Fruit fly (Drosophila melanogaster) Kc167 (cell line): ENCODE measurements around the gene CG15021.

ENCODE experiments used
- Myc ChIP-seq: fragments of >200 bp; optimal IDR thresholded peaks from 2 replicates; lab custom pipeline; 2017; ENCODE audit warnings: missing external identifiers
- Sin3A ChIP-seq: fragments of >200 bp; optimal IDR thresholded peaks from 2 replicates; lab custom pipeline; 2018; ENCODE audit warnings: missing external identifiers
- h ChIP-seq: fragments of >200 bp; optimal IDR thresholded peaks from 3 replicates; lab custom pipeline; 2018; ENCODE audit warnings: missing external identifiers
- insv ChIP-seq: fragments of >200 bp; optimal IDR thresholded peaks from 3 replicates; lab custom pipeline; 2018; ENCODE audit warnings: missing external identifiers
- psq ChIP-seq: fragments of >200 bp; optimal IDR thresholded peaks from 2 replicates; lab custom pipeline; 2017; ENCODE audit warnings: missing external identifiers
- ttk ChIP-seq: sonication (Bioruptor generic); optimal IDR thresholded peaks from 2 replicates; lab custom pipeline; 2017; ENCODE audit warnings: missing external identifiers

Gene CG15021

dm6 chr3L:4447229-4447628 lies 10.7 kb downstream of the CG15021 start:
- TF ChIP-seq Myc (lab: Kevin White, UChicago): no peak
- TF ChIP-seq insv: no peak
- no peak for TF ChIP-seq psq (lab: Kevin White, UChicago)
- TF ChIP-seq Sin3A (lab: Kevin White, UChicago): no peak
- no peak for TF ChIP-seq ttk (lab: Kevin White, UChicago)
- TF ChIP-seq h (lab: Kevin White, UChicago): no peak

DNA sequence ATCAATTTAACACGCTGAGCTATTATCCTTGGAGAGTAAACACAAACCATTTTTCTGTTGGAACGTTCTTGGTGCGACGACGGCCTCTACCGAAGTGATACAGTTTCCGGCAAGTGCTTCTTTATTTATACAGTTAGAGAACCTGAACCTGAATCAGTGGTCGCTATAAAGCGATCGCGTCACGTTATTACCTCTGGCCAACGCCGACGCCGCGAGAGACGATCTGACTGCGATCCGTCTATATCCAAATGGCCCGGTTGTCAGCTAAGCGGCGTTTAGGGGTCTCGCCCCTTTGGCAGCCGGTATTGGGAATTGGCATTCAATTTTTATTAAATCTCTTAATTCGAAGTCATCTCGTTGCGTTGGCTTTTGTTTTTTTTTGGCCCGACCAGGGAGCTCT lies 21.5 kb downstream of the CG15021 start, which contains the start of gene CG11345:
TSS of gene CG11345 (minus strand) at position 101 of the 400 bp plus-strand sequence.
- TF ChIP-seq ttk (lab: Kevin White, UChicago): no peak

DNA sequence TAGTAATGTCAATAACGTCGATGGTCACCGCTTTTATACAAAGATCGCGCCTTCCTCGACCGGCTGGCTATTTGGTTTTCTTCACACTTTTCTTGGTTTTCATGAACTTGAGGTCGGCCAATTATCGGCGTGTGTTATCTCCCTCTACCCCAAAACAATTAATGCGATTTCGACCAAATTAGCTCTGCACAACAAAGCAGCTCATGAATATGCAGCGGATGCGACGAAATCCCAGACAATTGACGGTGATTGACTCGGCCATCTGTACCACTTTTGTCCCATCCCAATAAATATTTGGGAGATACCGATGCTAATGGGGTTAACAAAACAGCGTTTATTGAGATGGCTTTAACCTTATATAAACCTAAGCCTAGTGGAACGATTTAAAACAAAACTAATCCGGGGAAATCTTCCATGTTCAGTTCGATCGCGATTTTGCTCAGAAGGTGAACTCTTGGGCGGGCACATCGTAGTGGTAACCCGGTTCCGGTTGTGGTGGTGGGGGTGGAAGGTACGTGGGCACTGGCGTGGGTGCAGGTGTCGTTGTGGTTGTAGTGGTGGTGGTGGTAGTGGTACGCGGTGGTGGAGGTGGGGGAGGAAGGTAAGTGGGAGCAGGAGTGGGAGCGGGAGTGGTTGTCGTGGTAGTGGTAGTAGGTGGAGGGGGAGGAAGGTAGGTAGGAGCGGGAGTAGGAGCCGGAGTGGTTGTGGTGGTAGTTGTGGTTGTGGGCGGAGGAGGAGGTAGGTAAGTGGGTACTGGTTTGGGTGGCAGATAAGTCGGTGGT lies 24.0 kb downstream of the CG15021 start, which contains the start of gene CG15022:
TSS of gene CG15022 (minus strand) at position 11 of the 782 bp plus-strand sequence.
- TF ChIP-seq h (lab: Kevin White, UChicago): no peak
- no peak for TF ChIP-seq ttk (lab: Kevin White, UChicago)
- TF ChIP-seq Sin3A (lab: Kevin White, UChicago): no peak
- TF ChIP-seq Myc (lab: Kevin White, UChicago): no peak
- TF ChIP-seq psq (lab: Kevin White, UChicago): no peak
- TF ChIP-seq insv: no peak

- TF ChIP-seq psq (lab: Kevin White, UChicago) (no peak), insv (no peak), h (lab: Kevin White, UChicago) (no peak), Sin3A (lab: Kevin White, UChicago) (no peak), Myc (lab: Kevin White, UChicago) (no peak), ttk (lab: Kevin White, UChicago) (no peak)
Observed at dm6 chr3L:4461454-4462045, 25.0 kb downstream of the CG15021 start, which contains the start of gene CG15023. CG15023 (minus strand) TSS chr3L:4461504.

- TF ChIP-seq Myc (lab: Kevin White, UChicago) (no peak), insv (no peak), psq (lab: Kevin White, UChicago) (no peak), ttk (lab: Kevin White, UChicago) (no peak), Sin3A (lab: Kevin White, UChicago) (no peak), h (lab: Kevin White, UChicago) (no peak)
Observed at dm6 chr3L:4463773-4464301, 27.3 kb downstream of the CG15021 start, which contains the start of gene CG15024. CG15024 (minus strand) TSS chr3L:4463823.

DNA sequence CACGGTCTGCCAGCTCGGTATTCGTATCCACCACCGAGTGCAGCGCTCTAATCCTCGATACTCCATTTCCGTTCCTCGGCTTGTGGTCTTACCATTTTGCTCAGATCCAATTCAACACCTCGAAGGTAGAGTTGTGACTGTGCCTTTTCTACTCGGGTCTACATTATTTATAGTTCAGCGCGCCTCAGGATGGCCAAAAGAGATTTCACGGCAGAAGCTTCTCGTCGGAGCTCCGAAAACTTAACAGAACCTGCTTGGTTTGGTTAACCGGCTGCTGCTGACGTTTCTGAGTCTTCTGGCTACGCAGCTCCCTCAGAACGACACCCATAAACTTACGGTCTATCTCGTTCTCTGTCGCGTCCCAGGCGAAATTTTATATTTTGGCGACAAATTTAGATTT lies 30.0 kb downstream of the CG15021 start, which contains the start of gene CG32241:
TSS of gene CG32241 (minus strand) at position 101 of the 400 bp plus-strand sequence.
- TF ChIP-seq insv (no peak), Sin3A (lab: Kevin White, UChicago) (no peak), psq (lab: Kevin White, UChicago) (no peak), ttk (lab: Kevin White, UChicago) (no peak), h (lab: Kevin White, UChicago) (no peak), Myc (lab: Kevin White, UChicago) (no peak)

DNA sequence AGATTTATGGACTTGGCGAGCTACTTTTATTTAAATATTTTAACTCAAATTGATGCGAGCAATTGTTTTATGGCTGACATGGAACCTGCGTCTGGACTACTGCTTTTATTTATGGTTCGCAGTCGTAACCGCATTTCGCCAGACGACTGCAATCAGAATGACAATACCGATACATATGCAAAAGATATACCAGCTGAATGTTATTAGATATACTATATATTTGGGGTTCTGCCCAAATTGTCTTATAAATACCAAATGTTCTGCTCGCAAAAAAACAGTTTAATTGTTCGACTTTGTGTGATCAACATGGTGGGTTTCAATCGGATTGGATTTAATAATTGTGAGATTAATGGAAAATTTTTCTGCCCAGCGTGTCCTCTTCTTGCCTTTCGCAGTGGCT lies 33.2 kb downstream of the CG15021 start, which contains the start of gene CG32249:
TSS of gene CG32249 (plus strand) at position 301 of the 400 bp plus-strand sequence.
- TF ChIP-seq ttk (lab: Kevin White, UChicago): no peak

dm6 chr3L:4471449-4471848 lies 34.9 kb downstream of the CG15021 start, which contains the start of gene CG32248:
CG32248 (plus strand) TSS chr3L:4471749.
- TF ChIP-seq Sin3A (lab: Kevin White, UChicago) (no peak), Myc (lab: Kevin White, UChicago) (no peak), ttk (lab: Kevin White, UChicago) (no peak), h (lab: Kevin White, UChicago) (no peak), psq (lab: Kevin White, UChicago) (no peak), insv (no peak)

- TF ChIP-seq h (lab: Kevin White, UChicago) (no peak), Sin3A (lab: Kevin White, UChicago) (no peak), insv (no peak), ttk (lab: Kevin White, UChicago) (no peak), Myc (lab: Kevin White, UChicago) (no peak), psq (lab: Kevin White, UChicago) (no peak)
Observed at dm6 chr3L:4472768-4473167, 36.2 kb downstream of the CG15021 start, which contains the start of gene CG11349. CG11349 (plus strand) TSS chr3L:4473068.

dm6 chr3L:4474946-4475470 lies 38.5 kb downstream of the CG15021 start:
- TF ChIP-seq insv: no peak
- no peak for TF ChIP-seq psq (lab: Kevin White, UChicago)
- TF ChIP-seq Myc (lab: Kevin White, UChicago): no peak
- TF ChIP-seq Sin3A (lab: Kevin White, UChicago): no peak
- no peak for TF ChIP-seq ttk (lab: Kevin White, UChicago)
- no peak for TF ChIP-seq h (lab: Kevin White, UChicago)

dm6 chr3L:4475704-4476103 lies 39.2 kb downstream of the CG15021 start:
- TF ChIP-seq psq (lab: Kevin White, UChicago): no peak
- TF ChIP-seq Sin3A (lab: Kevin White, UChicago): no peak
- no peak for TF ChIP-seq ttk (lab: Kevin White, UChicago)
- no peak for TF ChIP-seq insv
- no peak for TF ChIP-seq Myc (lab: Kevin White, UChicago)
- no peak for TF ChIP-seq h (lab: Kevin White, UChicago)
